Worm (Caenorhabditis elegans) whole organism, L3 larva: ENCODE measurements around the gene clec-266.

Experiments
- fos-1 ChIP-seq: fragments of 150-350 bp; optimal IDR thresholded peaks from 2 replicates; lab custom pipeline; 2014; ENCODE audit warnings: missing biosample characterization, missing genetic modification characterization
- lin-39 ChIP-seq: fragments of 150-350 bp; optimal IDR thresholded peaks from 2 replicates; lab custom pipeline; 2018; ENCODE audit warnings: missing biosample characterization, missing genetic modification reagents, missing genetic modification characterization
- nhr-11 ChIP-seq: fragments of 150-350 bp; optimal IDR thresholded peaks from 2 replicates; lab custom pipeline; 2014; ENCODE audit warnings: missing biosample characterization, missing genetic modification characterization
- nhr-25 ChIP-seq: sonication (generic microtip); optimal IDR thresholded peaks from 2 replicates; lab custom pipeline; 2017; ENCODE audit warnings: missing biosample characterization, missing genetic modification characterization

DNA sequence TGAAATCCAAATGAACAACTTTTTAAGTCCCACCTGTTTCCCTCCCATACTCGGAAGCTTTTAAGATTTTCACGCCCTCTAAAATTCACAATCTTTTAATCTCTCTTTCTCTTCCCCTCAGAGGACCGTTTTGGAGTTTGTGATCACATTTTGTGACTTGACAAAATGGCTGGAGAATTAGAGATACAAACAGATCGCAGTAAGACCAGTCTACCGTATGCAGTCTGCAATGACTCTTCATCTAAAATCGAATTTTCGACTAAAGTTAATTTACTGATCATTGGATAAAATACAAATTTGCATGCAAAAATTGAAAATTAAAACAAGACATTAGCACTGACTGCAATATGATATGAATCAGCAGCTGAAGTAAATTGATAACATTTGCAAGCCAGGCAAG, 18.8 kb upstream of the clec-266 start:
- no peak for TF ChIP-seq fos-1 (tag; lab: Kevin White, UChicago)
- peak; percentile 55 for TF ChIP-seq nhr-25 (tag; lab: Kevin White, UChicago)
- TF ChIP-seq nhr-11 (tag; lab: Kevin White, UChicago): no peak
- no peak for TF ChIP-seq lin-39 (tag; lab: Kevin White, UChicago)
